Fruit fly (Drosophila melanogaster) whole organism, wandering third instar larva: ENCODE results near the gene CG11779.

Experiments used
- Abd-B ChIP-seq: fragments of >200 bp; optimal IDR thresholded peaks from 2 replicates; lab custom pipeline; 2017; ENCODE audit warnings: missing biosample characterization, missing genetic modification characterization
- CG32264 ChIP-seq: fragments of 200-800 bp; sonication (Bioruptor generic); optimal IDR thresholded peaks from 2 replicates; lab custom pipeline; 2016; ENCODE audit warnings: missing biosample characterization, missing genetic modification characterization
- CG9705 ChIP-seq: fragments of 200-800 bp; sonication (Bioruptor generic); optimal IDR thresholded peaks from 2 replicates; lab custom pipeline; 2018; ENCODE audit warnings: missing biosample characterization, mild to moderate bottlenecking, missing genetic modification characterization
- CrebA ChIP-seq: fragments of 200-800 bp; sonication (Bioruptor generic); optimal IDR thresholded peaks from 2 replicates; lab custom pipeline; 2016; ENCODE audit warnings: missing biosample characterization, mild to moderate bottlenecking, missing genetic modification characterization, borderline replicate concordance
- Dfd ChIP-seq: fragments of >200 bp; optimal IDR thresholded peaks from 2 replicates; lab custom pipeline; 2017; ENCODE audit warnings: missing biosample characterization, missing genetic modification characterization
- Dif ChIP-seq: fragments of 200-275, 200-300 bp; sonication (Bioruptor generic); optimal IDR thresholded peaks from 2 replicates; lab custom pipeline; 2018; ENCODE audit warnings: missing biosample characterization, missing genetic modification characterization; ENCODE audit not compliant: partially characterized antibody
- GATAd ChIP-seq: sonication (Bioruptor generic); optimal IDR thresholded peaks from 2 replicates; lab custom pipeline; 2016; ENCODE audit warnings: missing biosample characterization, missing genetic modification characterization
- HLH106 ChIP-seq: fragments of 200-800 bp; optimal IDR thresholded peaks from 3 replicates; lab custom pipeline; 2019; ENCODE audit warnings: missing biosample characterization, mild to moderate bottlenecking, missing genetic modification characterization, moderate library complexity
- Hnf4 ChIP-seq: fragments of 200-800 bp; sonication (Bioruptor generic); optimal IDR thresholded peaks from 2 replicates; lab custom pipeline; 2016; ENCODE audit warnings: missing biosample characterization, mild to moderate bottlenecking, missing genetic modification characterization
- Hr78 ChIP-seq: fragments of >200 bp; optimal IDR thresholded peaks from 2 replicates; lab custom pipeline; 2017; ENCODE audit warnings: missing biosample characterization, missing genetic modification characterization
- Hr83 ChIP-seq: fragments of 200-300 bp; sonication (Bioruptor generic); optimal IDR thresholded peaks from 2 replicates; lab custom pipeline; 2016; ENCODE audit warnings: missing biosample characterization, mild to moderate bottlenecking, missing genetic modification characterization, moderate library complexity; ENCODE audit not compliant: poor library complexity, severe bottlenecking
- Jra ChIP-seq: sonication (Bioruptor generic); optimal IDR thresholded peaks from 2 replicates; lab custom pipeline; 2016; ENCODE audit warnings: missing biosample characterization, missing genetic modification characterization
- Mio ChIP-seq: sonication (Bioruptor generic); optimal IDR thresholded peaks from 2 replicates; lab custom pipeline; 2016; ENCODE audit warnings: missing biosample characterization, missing genetic modification characterization
- Myc ChIP-seq: fragments of >200 bp; optimal IDR thresholded peaks from 2 replicates; lab custom pipeline; 2017
- N ChIP-seq: fragments of >200 bp; optimal IDR thresholded peaks from 2 replicates; lab custom pipeline; 2018; ENCODE audit warnings: missing biosample characterization, missing external identifiers, missing genetic modification characterization
- OdsH ChIP-seq: fragments of 200-800 bp; sonication (Bioruptor generic); optimal IDR thresholded peaks from 2 replicates; lab custom pipeline; 2016; ENCODE audit warnings: missing biosample characterization, mild to moderate bottlenecking, missing genetic modification characterization
- Rel ChIP-seq, 2 experiments: fragments of 200-800 bp; sonication (Bioruptor generic) in 1 of 2; optimal IDR thresholded peaks; 2 replicates in 1 of 2; 3 replicates in 1 of 2; lab custom pipeline; 2016 to 2019; ENCODE audit warnings: mild to moderate bottlenecking in 2 of 2, missing biosample characterization in 2 of 2, missing genetic modification characterization in 2 of 2, moderate library complexity in 1 of 2
- Sp1 ChIP-seq: fragments of 200-800 bp; sonication (Bioruptor generic); optimal IDR thresholded peaks from 3 replicates; lab custom pipeline; 2019; ENCODE audit warnings: missing biosample characterization, mild to moderate bottlenecking, missing genetic modification characterization, moderate library complexity
- Vsx2 ChIP-seq: fragments of 200-300, 225-300 bp; sonication (Bioruptor generic); optimal IDR thresholded peaks from 2 replicates; lab custom pipeline; 2018; ENCODE audit warnings: missing biosample characterization, missing genetic modification characterization; ENCODE audit not compliant: partially characterized antibody
- br ChIP-seq: fragments of 200-800 bp; sonication (Bioruptor generic); optimal IDR thresholded peaks from 2 replicates; lab custom pipeline; 2016; ENCODE audit warnings: missing biosample characterization, missing genetic modification characterization
- brk ChIP-seq: fragments of 200-800 bp; sonication (Bioruptor generic); optimal IDR thresholded peaks from 2 replicates; lab custom pipeline; 2016; ENCODE audit warnings: missing biosample characterization, mild to moderate bottlenecking, missing genetic modification characterization
- dl ChIP-seq, 2 experiments: fragments of 175-275, 200-275 bp in 1 of 2; fragments of 200-275 bp in 1 of 2; sonication (Bioruptor generic); optimal IDR thresholded peaks; lab custom pipeline; 2018; ENCODE audit warnings: mild to moderate bottlenecking in 2 of 2, missing biosample characterization in 2 of 2, missing genetic modification characterization in 2 of 2, moderate library complexity in 2 of 2; ENCODE audit not compliant: partially characterized antibody in 2 of 2, insufficient read depth in 1 of 2
- dmrt93B ChIP-seq: fragments of 200-800 bp; sonication (Bioruptor generic); optimal IDR thresholded peaks from 2 replicates; lab custom pipeline; 2018; ENCODE audit warnings: missing biosample characterization, mild to moderate bottlenecking, missing genetic modification characterization
- dsf ChIP-seq: sonication (Bioruptor generic); optimal IDR thresholded peaks from 2 replicates; lab custom pipeline; 2016; ENCODE audit warnings: missing biosample characterization, missing genetic modification characterization, borderline replicate concordance
- ey ChIP-seq: fragments of 200-800 bp; sonication (Bioruptor generic); optimal IDR thresholded peaks from 2 replicates; lab custom pipeline; 2016; ENCODE audit warnings: missing biosample characterization, missing genetic modification characterization
- foxo ChIP-seq, 2 experiments: fragments of 200-800 bp; sonication (Bioruptor generic); optimal IDR thresholded peaks; 2 replicates in 1 of 2; 3 replicates in 1 of 2; lab custom pipeline; 2016 to 2017; ENCODE audit warnings: missing biosample characterization in 2 of 2, missing genetic modification characterization in 2 of 2
- fru ChIP-seq: fragments of 200-800 bp; sonication (Bioruptor generic); optimal IDR thresholded peaks from 3 replicates; lab custom pipeline; 2016; ENCODE audit warnings: missing biosample characterization, mild to moderate bottlenecking, missing genetic modification characterization
- h ChIP-seq: fragments of 200-800 bp; sonication (Bioruptor generic); optimal IDR thresholded peaks from 3 replicates; lab custom pipeline; 2016; ENCODE audit warnings: missing biosample characterization, mild to moderate bottlenecking, missing genetic modification characterization
- jim ChIP-seq: fragments of 175-275, 200-325 bp; sonication (Bioruptor generic); optimal IDR thresholded peaks from 2 replicates; lab custom pipeline; 2016; ENCODE audit warnings: missing biosample characterization, mild to moderate bottlenecking, missing genetic modification characterization
- lola ChIP-seq: fragments of >200 bp; optimal IDR thresholded peaks from 2 replicates; lab custom pipeline; 2017; ENCODE audit warnings: missing biosample characterization, missing genetic modification characterization
- pan ChIP-seq: fragments of >200 bp; optimal IDR thresholded peaks from 2 replicates; lab custom pipeline; 2017
- psq ChIP-seq: fragments of 200-800 bp; sonication (Bioruptor generic); optimal IDR thresholded peaks from 3 replicates; lab custom pipeline; 2017; ENCODE audit warnings: missing biosample characterization, mild to moderate bottlenecking, missing genetic modification characterization, moderate library complexity
- rgr ChIP-seq: fragments of 200-800 bp; sonication (Bioruptor generic); optimal IDR thresholded peaks from 3 replicates; lab custom pipeline; 2016; ENCODE audit warnings: missing biosample characterization, mild to moderate bottlenecking, missing genetic modification characterization
- sage ChIP-seq: fragments of 200-800 bp; sonication (Bioruptor generic); optimal IDR thresholded peaks from 2 replicates; lab custom pipeline; 2016; ENCODE audit warnings: missing biosample characterization, mild to moderate bottlenecking, missing genetic modification characterization
- sv ChIP-seq: fragments of 200-800 bp; sonication (Bioruptor generic); optimal IDR thresholded peaks from 3 replicates; lab custom pipeline; 2016; ENCODE audit warnings: missing biosample characterization, missing genetic modification characterization
- tai ChIP-seq: sonication (Bioruptor generic); optimal IDR thresholded peaks from 2 replicates; lab custom pipeline; 2016; ENCODE audit warnings: missing biosample characterization, missing genetic modification characterization
- usp ChIP-seq: fragments of >200 bp; optimal IDR thresholded peaks from 2 replicates; lab custom pipeline; 2017; ENCODE audit warnings: missing biosample characterization, missing genetic modification characterization
- woc ChIP-seq: sonication (Bioruptor generic); optimal IDR thresholded peaks from 2 replicates; lab custom pipeline; 2016; ENCODE audit warnings: missing biosample characterization, mild to moderate bottlenecking, missing genetic modification characterization

The CG11779 gene

dm6 chr3R:19106452-19106851 is 53.2 kb downstream of the CG11779 start:
- TF ChIP-seq CG9705 (GFP tag; lab: Kevin White, UChicago) (no peak), GATAd (GFP tag; lab: Kevin White, UChicago) (no peak), Abd-B (GFP tag; lab: Kevin White, UChicago) (no peak), fru (no peak), Dfd (no peak), Hr78 (GFP tag; lab: Kevin White, UChicago) (no peak), dsf (GFP tag; lab: Kevin White, UChicago) (no peak), foxo (GFP tag; optimal IDR thresholded peaks at IDR 0.05; lab: Kevin White, UChicago) (no peak), ey (GFP tag; lab: Kevin White, UChicago) (no peak), pan (lab: Kevin White, UChicago) (no peak), Dif (GFP tag; lab: Kevin White, UChicago) (no peak), N (GFP tag; lab: Kevin White, UChicago) (no peak), OdsH (GFP tag; lab: Kevin White, UChicago) (no peak)

dm6 chr3R:19105821-19106220 is 53.9 kb downstream of the CG11779 start:
- TF ChIP-seq tai (GFP tag; lab: Kevin White, UChicago), result no peak
- TF ChIP-seq Rel (GFP tag; optimal IDR thresholded peaks at IDR 0.05; lab: Kevin White, UChicago), result no peak
- no peak for TF ChIP-seq Rel (tag; optimal IDR thresholded peaks at IDR 0.05; lab: Kevin White, UChicago)
- no peak for TF ChIP-seq brk (GFP tag; lab: Kevin White, UChicago)
- peak; percentile 24 for TF ChIP-seq rgr (GFP tag; lab: Kevin White, UChicago)
- no peak for TF ChIP-seq pan (lab: Kevin White, UChicago)
- TF ChIP-seq sv (GFP tag; lab: Kevin White, UChicago), result no peak
- no peak for TF ChIP-seq psq (GFP tag; lab: Kevin White, UChicago)
- no peak for TF ChIP-seq usp (GFP tag; lab: Kevin White, UChicago)
- peak; percentile 30 for TF ChIP-seq HLH106 (tag; lab: Kevin White, UChicago)
- peak; percentile 16 for TF ChIP-seq Sp1
- peak; percentile 51 for TF ChIP-seq fru
- peak; percentile 32 for TF ChIP-seq ey (GFP tag; lab: Kevin White, UChicago)
- no peak for TF ChIP-seq dsf (GFP tag; lab: Kevin White, UChicago)
- TF ChIP-seq Myc (lab: Kevin White, UChicago), result no peak
- peak in 1 of 2 experiments; percentile 15 for TF ChIP-seq foxo (GFP tag; optimal IDR thresholded peaks at IDR 0.05; lab: Kevin White, UChicago)
- no peak for TF ChIP-seq Dfd
- no peak for TF ChIP-seq woc
- TF ChIP-seq Vsx2 (GFP tag; lab: Kevin White, UChicago), result no peak
- no peak for TF ChIP-seq GATAd (GFP tag; lab: Kevin White, UChicago)
- TF ChIP-seq Hr83 (GFP tag; lab: Kevin White, UChicago), result no peak
- TF ChIP-seq Abd-B (GFP tag; lab: Kevin White, UChicago), result no peak
- no peak for TF ChIP-seq CG32264 (GFP tag; lab: Kevin White, UChicago)
- TF ChIP-seq lola, result no peak
- TF ChIP-seq sage, result no peak
- no peak for TF ChIP-seq Dif (GFP tag; lab: Kevin White, UChicago)
- TF ChIP-seq Mio (GFP tag; lab: Kevin White, UChicago), result no peak
- TF ChIP-seq dmrt93B, result no peak
- peak; percentile 7 for TF ChIP-seq br (GFP tag; lab: Kevin White, UChicago)
- no peak for TF ChIP-seq Hr78 (GFP tag; lab: Kevin White, UChicago)
- peak; percentile 27 for TF ChIP-seq h (GFP tag; lab: Kevin White, UChicago)
- TF ChIP-seq jim, result no peak
- no peak for TF ChIP-seq CrebA (GFP tag; lab: Kevin White, UChicago)
- TF ChIP-seq N (GFP tag; lab: Kevin White, UChicago), result no peak
- no peak for TF ChIP-seq CG9705 (GFP tag; lab: Kevin White, UChicago)
- peak; percentile 5 for TF ChIP-seq Hnf4 (GFP tag; lab: Kevin White, UChicago)
- no peak for TF ChIP-seq Jra (GFP tag; lab: Kevin White, UChicago)
- peak; percentile 30 for TF ChIP-seq OdsH (GFP tag; lab: Kevin White, UChicago)
- TF ChIP-seq dl (GFP tag; optimal IDR thresholded peaks at IDR 0.05; lab: Kevin White, UChicago; ENCODE audit: insufficient read depth in 1 of 2, partially characterized antibody in 2 of 2), result no peak
